Fruit fly (Drosophila melanogaster): Measurements from ENCODE around the gene CG11608.

DNA sequence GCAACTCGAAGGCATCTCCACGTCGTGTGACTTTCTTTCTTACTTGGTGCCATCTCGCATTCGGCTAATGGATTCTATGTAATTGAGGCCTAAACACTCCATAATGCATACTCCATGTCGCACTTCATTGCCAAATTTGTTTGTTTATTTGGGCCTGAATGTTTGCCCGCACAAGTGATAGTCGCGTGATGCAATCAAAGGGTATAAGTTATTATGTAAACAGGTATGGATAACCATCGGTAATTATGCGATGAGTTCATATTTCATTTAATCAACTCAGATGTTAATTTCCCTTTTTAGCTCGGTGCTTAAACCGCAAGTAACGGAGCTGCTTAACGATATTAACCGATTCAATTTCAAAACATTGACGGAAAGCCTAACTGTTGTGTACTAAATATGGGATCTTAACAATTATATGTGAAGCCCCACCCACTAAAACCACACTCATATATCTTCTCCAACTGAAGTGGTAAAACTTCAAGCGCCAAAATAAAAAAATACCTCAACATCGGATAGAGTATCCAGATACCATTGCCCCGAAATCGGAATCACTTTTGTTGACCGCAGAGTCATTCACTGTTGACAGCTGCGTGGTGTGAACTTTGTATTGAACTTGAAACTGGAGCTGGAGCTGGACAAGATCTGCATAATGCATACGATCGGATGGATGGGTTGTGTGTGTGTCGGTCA lies 6.5 kb downstream of the CG11608 start:
- TF ChIP-seq ovo (GFP tag; optimal IDR thresholded peaks at IDR 0.05) (no peak), Hr96 (GFP tag; optimal IDR thresholded peaks at IDR 0.05) (no peak), toe (GFP tag; optimal IDR thresholded peaks at IDR 0.05) (no peak), CG33017 (tag; optimal IDR thresholded peaks at IDR 0.05) (no peak), CG7101 (tag; optimal IDR thresholded peaks at IDR 0.05) (no peak), CG12768 (GFP tag; optimal IDR thresholded peaks at IDR 0.05) (no peak), CG14711 (tag; optimal IDR thresholded peaks at IDR 0.05) (no peak)
